Worm (Caenorhabditis elegans) whole organism, early embryonic: ENCODE measurements around the gene F46H5.11.

Experiments
- B0310.2 ChIP-seq: sonication (generic microtip); optimal IDR thresholded peaks from 2 replicates; lab custom pipeline; 2016; ENCODE audit warnings: mild to moderate bottlenecking, missing genetic modification characterization, missing compliant biosample characterization
- F13C5.2 ChIP-seq: sonication (generic microtip); optimal IDR thresholded peaks from 2 replicates; lab custom pipeline; 2017; ENCODE audit warnings: mild to moderate bottlenecking, missing genetic modification characterization, inconsistent platforms, missing compliant biosample characterization
- ama-1 ChIP-seq: fragments of 150-350 bp; optimal IDR thresholded peaks from 2 replicates; lab custom pipeline; 2014
- ets-7 ChIP-seq: sonication (generic microtip); optimal IDR thresholded peaks from 2 replicates; lab custom pipeline; 2016; ENCODE audit warnings: missing genotype, missing genetic modification characterization, missing compliant biosample characterization
- hmg-4 ChIP-seq: fragments of 200-800 bp; sonication (Bioruptor generic); optimal IDR thresholded peaks from 2 replicates; lab custom pipeline; 2018; ENCODE audit warnings: mild to moderate bottlenecking, missing genetic modification characterization, missing compliant biosample characterization
- hnd-1 ChIP-seq: sonication (generic microtip); optimal IDR thresholded peaks from 2 replicates; lab custom pipeline; 2016; ENCODE audit warnings: missing genetic modification characterization, missing compliant biosample characterization
- tbx-37 ChIP-seq: fragments of 200-800 bp; sonication (Bioruptor generic); conservative IDR thresholded peaks from 2 replicates; pipeline ENCODE4 v1.3.6; 2022; ENCODE audit warnings: missing genetic modification reagents, missing genetic modification characterization, missing compliant biosample characterization
- tra-4 ChIP-seq: sonication (generic microtip); optimal IDR thresholded peaks from 2 replicates; lab custom pipeline; 2017; ENCODE audit warnings: missing genetic modification characterization, missing compliant biosample characterization

DNA sequence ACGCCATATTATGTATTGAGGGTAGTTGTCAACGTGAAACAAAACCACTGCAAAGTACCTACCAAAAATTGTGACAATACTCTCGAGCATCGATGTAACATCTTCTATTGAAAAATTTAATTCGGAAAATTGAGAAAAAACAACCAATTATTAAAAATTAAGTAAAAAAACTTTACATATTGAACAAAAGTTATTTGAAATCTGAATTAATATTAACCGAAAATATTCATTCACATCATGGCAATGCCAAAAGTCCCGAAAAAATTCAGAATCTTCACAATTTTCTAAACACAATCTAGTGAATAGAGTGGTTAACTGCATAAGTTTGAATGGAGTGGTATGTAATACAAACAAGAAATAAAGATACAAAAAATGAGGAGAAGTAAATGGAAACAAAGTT lies 33.3 kb downstream of the F46H5.11 start, which contains the start of gene F46H5.3:
- no peak for TF ChIP-seq ama-1 (lab: Kevin White, UChicago)
- no peak for TF ChIP-seq tbx-37
- TF ChIP-seq tra-4 (tag; lab: Kevin White, UChicago), result no peak
- no peak for TF ChIP-seq B0310.2 (tag; lab: Kevin White, UChicago)
- TF ChIP-seq hmg-4, result no peak
- no peak for TF ChIP-seq ets-7 (tag; lab: Kevin White, UChicago)
- no peak for TF ChIP-seq hnd-1 (tag; lab: Kevin White, UChicago)
- TF ChIP-seq F13C5.2 (tag; lab: Kevin White, UChicago), result no peak
